Fruit fly (Drosophila melanogaster): ENCODE data around the gene Cftr.

Cftr gene

DNA sequence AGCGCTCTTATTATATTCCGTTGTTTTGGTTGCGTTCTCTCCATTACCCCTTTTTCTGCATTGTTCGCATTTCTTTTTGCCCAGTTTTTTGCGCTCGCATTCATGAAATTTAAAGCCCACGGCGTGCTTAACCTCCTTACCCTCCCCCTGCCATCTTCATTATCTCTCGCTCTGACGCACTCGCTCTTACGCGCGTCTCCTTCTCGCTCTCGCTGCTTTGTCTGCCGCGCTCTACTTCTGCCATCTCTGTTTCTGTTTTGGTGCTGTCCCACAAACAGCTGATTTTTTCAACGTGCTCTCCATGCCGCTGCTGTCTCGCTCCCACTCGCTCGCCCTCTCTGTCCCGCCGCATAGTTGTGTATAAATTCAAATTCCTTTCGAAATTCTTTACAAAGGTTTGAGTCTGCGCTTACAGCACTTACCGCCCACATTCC lies 42.8 kb upstream of the Cftr start:
- no peak for TF ChIP-seq ATbp (GFP tag; optimal IDR thresholded peaks at IDR 0.05)
- TF ChIP-seq CG12236 (GFP tag; optimal IDR thresholded peaks at IDR 0.05) = no peak
- TF ChIP-seq NC2β (GFP tag; optimal IDR thresholded peaks at IDR 0.05) = peak; percentile 12
- no peak for TF ChIP-seq ind (GFP tag; optimal IDR thresholded peaks at IDR 0.05)
- TF ChIP-seq lilli (GFP tag; optimal IDR thresholded peaks at IDR 0.05) = no peak
- TF ChIP-seq CG13894 (tag; optimal IDR thresholded peaks at IDR 0.05) = peak; percentile 66
- no peak for TF ChIP-seq Taf1 (GFP tag; IDR thresholded peaks at IDR 0.05)
- TF ChIP-seq pzg (GFP tag; optimal IDR thresholded peaks at IDR 0.05) = peak; percentile 65
- TF ChIP-seq CG1602 (GFP tag; optimal IDR thresholded peaks at IDR 0.05) = no peak
- peak; percentile 2 for TF ChIP-seq HLH54F (GFP tag; optimal IDR thresholded peaks at IDR 0.05)
- no peak for TF ChIP-seq CG7928 (GFP tag; optimal IDR thresholded peaks at IDR 0.05)
- TF ChIP-seq HLH3B (GFP tag; IDR thresholded peaks at IDR 0.05) = no peak
- TF ChIP-seq lola (GFP tag; optimal IDR thresholded peaks at IDR 0.05) = no peak
- no peak for TF ChIP-seq inv (GFP tag; IDR thresholded peaks at IDR 0.05; ENCODE audit: partially characterized antibody)
- no peak for TF ChIP-seq run (tag; optimal IDR thresholded peaks at IDR 0.05)
- TF ChIP-seq BtbVII (GFP tag; optimal IDR thresholded peaks at IDR 0.05) = peak; percentile 11
- TF ChIP-seq CG10267 (tag; optimal IDR thresholded peaks at IDR 0.05) = peak; percentile 38
- no peak for TF ChIP-seq Lim3 (GFP tag; IDR thresholded peaks at IDR 0.05)
- TF ChIP-seq Ada2b (GFP tag; IDR thresholded peaks at IDR 0.05) = no peak
- TF ChIP-seq CG4328 (GFP tag; optimal IDR thresholded peaks at IDR 0.05) = no peak
- no peak for TF ChIP-seq ap (GFP tag; IDR thresholded peaks at IDR 0.05)
- TF ChIP-seq vnd (GFP tag; IDR thresholded peaks at IDR 0.05; ENCODE audit: partially characterized antibody) = no peak
- no peak for TF ChIP-seq Xrp1 (GFP tag; IDR thresholded peaks at IDR 0.05)
- TF ChIP-seq eve (GFP tag; optimal IDR thresholded peaks at IDR 0.05) = no peak
- no peak for TF ChIP-seq Atf-2 (GFP tag; optimal IDR thresholded peaks at IDR 0.05)
- no peak for TF ChIP-seq Dip2 (GFP tag; IDR thresholded peaks at IDR 0.05)
- no peak for TF ChIP-seq ase (GFP tag; IDR thresholded peaks at IDR 0.05)
- TF ChIP-seq CG11504 (tag; optimal IDR thresholded peaks at IDR 0.05) = peak; percentile 30
- no peak for TF ChIP-seq CG17912 (GFP tag; optimal IDR thresholded peaks at IDR 0.05)
- TF ChIP-seq lbe (GFP tag; optimal IDR thresholded peaks at IDR 0.05) = peak; percentile 33
- TF ChIP-seq sna (GFP tag; IDR thresholded peaks at IDR 0.05; ENCODE audit: partially characterized antibody) = no peak
- peak; percentile 64 for TF ChIP-seq Fer1 (GFP tag; optimal IDR thresholded peaks at IDR 0.05)
- TF ChIP-seq Dip3 (GFP tag; optimal IDR thresholded peaks at IDR 0.05) = no peak
- peak; percentile 32 for TF ChIP-seq CG2712 (tag; optimal IDR thresholded peaks at IDR 0.05)
- peak; percentile 83 for TF ChIP-seq nerfin-1 (tag; optimal IDR thresholded peaks at IDR 0.05)
- peak; percentile 58 for TF ChIP-seq CG15514 (GFP tag; optimal IDR thresholded peaks at IDR 0.05)
- TF ChIP-seq Side (GFP tag; optimal IDR thresholded peaks at IDR 0.05) = peak; percentile 37
- no peak for TF ChIP-seq pnt (GFP tag; optimal IDR thresholded peaks at IDR 0.05)
- no peak for TF ChIP-seq CG11560 (tag; IDR thresholded peaks at IDR 0.05)
- no peak for TF ChIP-seq CG1792 (GFP tag; optimal IDR thresholded peaks at IDR 0.05)
- no peak for TF ChIP-seq Hmr (GFP tag; optimal IDR thresholded peaks at IDR 0.05)
- TF ChIP-seq kay (GFP tag; optimal IDR thresholded peaks at IDR 0.05) = no peak
- TF ChIP-seq gt (GFP tag; IDR thresholded peaks at IDR 0.05) = no peak
- TF ChIP-seq CG1233 (GFP tag; optimal IDR thresholded peaks at IDR 0.05) = no peak
- no peak for TF ChIP-seq CG15011 (GFP tag; optimal IDR thresholded peaks at IDR 0.05)
- no peak for TF ChIP-seq en (GFP tag; optimal IDR thresholded peaks at IDR 0.05)
- no peak for TF ChIP-seq CG14667 (GFP tag; IDR thresholded peaks at IDR 0.05)
- TF ChIP-seq zfh2 (GFP tag; optimal IDR thresholded peaks at IDR 0.05) = no peak
- peak; percentile 44 for TF ChIP-seq CrebB (tag; optimal IDR thresholded peaks at IDR 0.05)
- peak; percentile 76 for TF ChIP-seq CTCF (GFP tag; optimal IDR thresholded peaks at IDR 0.05)
- TF ChIP-seq CG17359 (tag; optimal IDR thresholded peaks at IDR 0.05) = no peak
- TF ChIP-seq ham (GFP tag; IDR thresholded peaks at IDR 0.05) = no peak
- TF ChIP-seq crc (GFP tag; optimal IDR thresholded peaks at IDR 0.05) = no peak
